Fruit fly (Drosophila melanogaster): ENCODE results near the gene CG6204.

The CG6204 gene

DNA sequence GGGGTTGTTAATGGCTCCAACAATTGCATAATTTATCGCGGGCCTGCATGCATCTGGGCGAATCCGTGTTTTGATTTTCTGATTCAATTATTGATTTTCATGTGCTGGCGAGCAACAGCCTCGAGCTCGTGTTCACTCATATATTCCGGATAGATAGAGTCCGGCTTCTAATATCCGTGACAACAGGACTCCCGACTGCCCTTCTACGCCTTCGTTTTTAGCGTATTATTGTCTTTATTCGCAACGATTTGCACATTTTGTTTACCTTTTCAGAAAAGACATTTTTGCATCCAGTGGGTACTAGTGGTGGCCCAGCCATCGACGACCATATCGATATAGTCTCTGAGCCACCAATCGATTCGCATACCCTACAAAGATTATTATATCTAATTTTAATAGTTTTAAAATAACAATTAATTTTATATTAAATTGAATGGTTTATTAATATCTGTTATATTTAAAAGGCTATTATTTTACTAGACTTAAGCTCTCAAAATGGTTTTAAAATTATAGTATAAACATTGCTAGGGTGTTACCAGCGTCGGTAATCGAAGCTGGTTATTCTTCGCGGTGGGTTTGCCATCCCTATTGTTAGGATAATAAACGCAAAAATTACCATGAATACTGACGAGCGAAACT lies 32.3 kb upstream of the CG6204 start, which contains the start of the genes Myo95E and TBC1d7 (continued):
- TF ChIP-seq Ets65A (GFP tag) (peak; percentile 77), Ada2b (GFP tag; IDR thresholded peaks at IDR 0.05) (peak; percentile 91), CG33213 (GFP tag; optimal IDR thresholded peaks at IDR 0.05) (peak; percentile 47), CG18764 (GFP tag; optimal IDR thresholded peaks at IDR 0.05) (peak; percentile 83), gce (GFP tag; IDR thresholded peaks at IDR 0.05) (peak; percentile 80; the same call in 2 of the 3 replicates), cato (GFP tag; optimal IDR thresholded peaks at IDR 0.05; ENCODE audit: borderline replicate concordance) (peak; percentile 60), crp (GFP tag; optimal IDR thresholded peaks at IDR 0.05) (peak in 1 of 2 experiments; percentile 53), rib (GFP tag; IDR thresholded peaks at IDR 0.05) (peak; percentile 93), CG12659 (GFP tag; optimal IDR thresholded peaks at IDR 0.05) (peak; percentile 92), CG16779 (GFP tag; IDR thresholded peaks at IDR 0.05) (0 out of 2 replicates have a peak, but pooled peaks have one; percentile 46), CG18476 (GFP tag; optimal IDR thresholded peaks at IDR 0.05) (peak; percentile 81), ro (GFP tag; IDR thresholded peaks at IDR 0.05) (peak; percentile 72), Ssrp (tag; optimal IDR thresholded peaks at IDR 0.05) (peak; percentile 86), lilli (GFP tag; optimal IDR thresholded peaks at IDR 0.05) (peak; percentile 79), Poxn (GFP tag; IDR thresholded peaks at IDR 0.05) (no peak; the same call in 1 of the 2 replicates), CG13123 (GFP tag; optimal IDR thresholded peaks at IDR 0.05) (peak; percentile 70), en (GFP tag; optimal IDR thresholded peaks at IDR 0.05) (no peak), emc (GFP tag; optimal IDR thresholded peaks at IDR 0.05) (peak; percentile 50), chn (GFP tag; optimal IDR thresholded peaks at IDR 0.05) (peak; percentile 70), trem (tag; optimal IDR thresholded peaks at IDR 0.05) (peak; percentile 90), Dp (GFP tag; optimal IDR thresholded peaks at IDR 0.05) (peak; percentile 10), pros (GFP tag; optimal IDR thresholded peaks at IDR 0.05) (no peak), nau (GFP tag; optimal IDR thresholded peaks at IDR 0.05) (no peak), btn (GFP tag; optimal IDR thresholded peaks at IDR 0.05) (no peak), CG6175 (GFP tag; IDR thresholded peaks at IDR 0.05) (peak; percentile 72), slbo (GFP tag; IDR thresholded peaks at IDR 0.05) (peak; percentile 93), Chrac-16 (GFP tag; optimal IDR thresholded peaks at IDR 0.05) (peak; percentile 86), Gug (GFP tag; IDR thresholded peaks at IDR 0.05) (peak; percentile 88; the same call in 3 of the 4 replicates), ranshi (GFP tag; IDR thresholded peaks at IDR 0.05) (peak; percentile 93), CG11504 (tag; optimal IDR thresholded peaks at IDR 0.05) (no peak), psq (GFP tag; optimal IDR thresholded peaks at IDR 0.05) (peak; percentile 35), CG17612 (GFP tag; IDR thresholded peaks at IDR 0.05) (peak; percentile 65; the same call in 1 of the 2 replicates), crc (GFP tag; optimal IDR thresholded peaks at IDR 0.05) (no peak), Ets97D (GFP tag; optimal IDR thresholded peaks at IDR 0.05) (peak; percentile 47), Hr39 (optimal IDR thresholded peaks at IDR 0.05) (no peak), CG17912 (GFP tag; optimal IDR thresholded peaks at IDR 0.05) (peak; percentile 21), CG15269 (tag; optimal IDR thresholded peaks at IDR 0.05) (peak; percentile 91), CG13424 (tag; optimal IDR thresholded peaks at IDR 0.05) (peak; percentile 90), lbe (GFP tag; optimal IDR thresholded peaks at IDR 0.05) (peak; percentile 86), CG18262 (tag; optimal IDR thresholded peaks at IDR 0.05) (peak; percentile 90), Xrp1 (GFP tag; IDR thresholded peaks at IDR 0.05) (peak; percentile 96), Vsx1 (GFP tag; optimal IDR thresholded peaks at IDR 0.05) (no peak), Nf-YB (GFP tag; optimal IDR thresholded peaks at IDR 0.05) (peak; percentile 70), CG3065 (GFP tag; optimal IDR thresholded peaks at IDR 0.05) (peak; percentile 26), wor (GFP tag; IDR thresholded peaks at IDR 0.05) (peak; percentile 82), unc-4 (GFP tag; IDR thresholded peaks at IDR 0.05; ENCODE audit: partially characterized antibody) (peak; percentile 81), Oaz (GFP tag; IDR thresholded peaks at IDR 0.05) (peak; percentile 93), CG2712 (tag; optimal IDR thresholded peaks at IDR 0.05) (peak; percentile 94), exex (tag; optimal IDR thresholded peaks at IDR 0.05) (peak; percentile 53), CG14860 (GFP tag; IDR thresholded peaks at IDR 0.05; ENCODE audit: partially characterized antibody) (peak; percentile 55; the same call in 2 of the 3 replicates)
